Fruit fly (Drosophila melanogaster) whole organism, adult: ENCODE results near the gene CG32706.
A peak's percentile ranks its signal among the peaks of the same experiment; 100 is the strongest.

Experiments used
- CG11617 ChIP-seq: fragments of 200-800 bp; sonication (Bioruptor generic); optimal IDR thresholded peaks from 2 replicates; lab custom pipeline; 2017; ENCODE audit warnings: mild to moderate bottlenecking, missing biosample characterization, missing genetic modification reagents, missing genetic modification characterization
- CG12768 ChIP-seq: fragments of 200-800 bp; sonication (Bioruptor generic); optimal IDR thresholded peaks from 2 replicates; lab custom pipeline; 2017; ENCODE audit warnings: missing biosample characterization, missing genetic modification characterization, mild to moderate bottlenecking, moderate library complexity, missing genetic modification reagents
- CG14711 ChIP-seq: fragments of 200-800 bp; sonication (Bioruptor generic); optimal IDR thresholded peaks from 2 replicates; lab custom pipeline; 2018; ENCODE audit warnings: missing biosample characterization, mild to moderate bottlenecking, missing genetic modification characterization, moderate library complexity
- CG1620 ChIP-seq: fragments of 200-800 bp; sonication (Bioruptor generic); optimal IDR thresholded peaks from 2 replicates; lab custom pipeline; 2016; ENCODE audit warnings: missing biosample characterization, missing genetic modification characterization
- CG7101 ChIP-seq: fragments of 200-800 bp; sonication (Bioruptor generic); optimal IDR thresholded peaks from 2 replicates; lab custom pipeline; 2018; ENCODE audit warnings: missing biosample characterization, mild to moderate bottlenecking, missing genetic modification characterization, moderate library complexity
- Clk ChIP-seq: fragments of 200-800 bp; sonication (Bioruptor generic); optimal IDR thresholded peaks from 2 replicates; lab custom pipeline; 2017; ENCODE audit warnings: missing biosample characterization, missing genetic modification characterization
- Crg-1 ChIP-seq: fragments of 200-800 bp; sonication (Bioruptor generic); optimal IDR thresholded peaks from 2 replicates; lab custom pipeline; 2016; ENCODE audit warnings: missing biosample characterization, missing genetic modification characterization
- Hr96 ChIP-seq: fragments of 200-800 bp; sonication (Bioruptor generic); optimal IDR thresholded peaks from 2 replicates; lab custom pipeline; 2016; ENCODE audit warnings: missing biosample characterization, missing genetic modification characterization
- cnc ChIP-seq, 2 experiments: fragments of >200 bp; optimal IDR thresholded peaks; 2 replicates each; lab custom pipeline; 2017
- kay ChIP-seq: fragments of 200-800 bp; sonication (Bioruptor generic); peaks from one replicate; lab custom pipeline; 2016; ENCODE audit warnings: missing biosample characterization, missing genetic modification characterization, borderline replicate concordance
- ovo ChIP-seq: fragments of 200-800 bp; sonication (Bioruptor generic); optimal IDR thresholded peaks from 2 replicates; lab custom pipeline; 2016; ENCODE audit warnings: missing biosample characterization, missing genetic modification characterization
- tj ChIP-seq: fragments of 200-800 bp; sonication (Bioruptor generic); optimal IDR thresholded peaks from 3 replicates; lab custom pipeline; 2017; ENCODE audit warnings: missing biosample characterization, mild to moderate bottlenecking, missing genetic modification characterization, moderate library complexity

- TF ChIP-seq CG1620 (no peak), ovo (GFP tag; lab: Kevin White, UChicago) (no peak), tj (GFP tag; lab: Kevin White, UChicago) (peak; percentile 4), kay (peak; percentile 82), Clk (GFP tag; lab: Kevin White, UChicago) (no peak), Crg-1 (GFP tag; lab: Kevin White, UChicago) (no peak), CG7101 (tag; lab: Kevin White, UChicago) (peak; percentile 12), CG12768 (GFP tag; lab: Kevin White, UChicago) (no peak), CG14711 (tag; lab: Kevin White, UChicago) (peak; percentile 21), Hr96 (GFP tag; lab: Kevin White, UChicago) (no peak), cnc (optimal IDR thresholded peaks at IDR 0.05; lab: Kevin White, UChicago) (no peak), CG11617 (GFP tag; lab: Kevin White, UChicago) (peak; percentile 12)
Measured at dm6 chrX:9089254-9090056, 2.5 kb downstream of the CG32706 start, which contains the start of gene CCT2.
